Fruit fly (Drosophila melanogaster) whole organism, wandering third instar larva: ENCODE measurements around the gene CG13384.
A peak's percentile ranks its signal among the peaks of the same experiment; 100 is the strongest.

Source experiments
- HLH106 ChIP-seq: fragments of 200-800 bp; optimal IDR thresholded peaks from 3 replicates; lab custom pipeline; 2019; ENCODE audit warnings: missing biosample characterization, mild to moderate bottlenecking, missing genetic modification characterization, moderate library complexity
- Hnf4 ChIP-seq: fragments of 200-800 bp; sonication (Bioruptor generic); optimal IDR thresholded peaks from 2 replicates; lab custom pipeline; 2016; ENCODE audit warnings: missing biosample characterization, mild to moderate bottlenecking, missing genetic modification characterization
- Mio ChIP-seq: sonication (Bioruptor generic); optimal IDR thresholded peaks from 2 replicates; lab custom pipeline; 2016; ENCODE audit warnings: missing biosample characterization, missing genetic modification characterization
- Myc ChIP-seq: fragments of >200 bp; optimal IDR thresholded peaks from 2 replicates; lab custom pipeline; 2017
- Rel ChIP-seq, 2 experiments: fragments of 200-800 bp; sonication (Bioruptor generic) in 1 of 2; optimal IDR thresholded peaks; 2 replicates in 1 of 2; 3 replicates in 1 of 2; lab custom pipeline; 2016 to 2019; ENCODE audit warnings: mild to moderate bottlenecking in 2 of 2, missing biosample characterization in 2 of 2, missing genetic modification characterization in 2 of 2, moderate library complexity in 1 of 2
- br ChIP-seq: fragments of 200-800 bp; sonication (Bioruptor generic); optimal IDR thresholded peaks from 2 replicates; lab custom pipeline; 2016; ENCODE audit warnings: missing biosample characterization, missing genetic modification characterization
- h ChIP-seq: fragments of 200-800 bp; sonication (Bioruptor generic); optimal IDR thresholded peaks from 3 replicates; lab custom pipeline; 2016; ENCODE audit warnings: missing biosample characterization, mild to moderate bottlenecking, missing genetic modification characterization
- lola ChIP-seq: fragments of >200 bp; optimal IDR thresholded peaks from 2 replicates; lab custom pipeline; 2017; ENCODE audit warnings: missing biosample characterization, missing genetic modification characterization
- pan ChIP-seq: fragments of >200 bp; optimal IDR thresholded peaks from 2 replicates; lab custom pipeline; 2017
- psq ChIP-seq: fragments of 200-800 bp; sonication (Bioruptor generic); optimal IDR thresholded peaks from 3 replicates; lab custom pipeline; 2017; ENCODE audit warnings: missing biosample characterization, mild to moderate bottlenecking, missing genetic modification characterization, moderate library complexity
- rgr ChIP-seq: fragments of 200-800 bp; sonication (Bioruptor generic); optimal IDR thresholded peaks from 3 replicates; lab custom pipeline; 2016; ENCODE audit warnings: missing biosample characterization, mild to moderate bottlenecking, missing genetic modification characterization
- tai ChIP-seq: sonication (Bioruptor generic); optimal IDR thresholded peaks from 2 replicates; lab custom pipeline; 2016; ENCODE audit warnings: missing biosample characterization, missing genetic modification characterization
- usp ChIP-seq: fragments of >200 bp; optimal IDR thresholded peaks from 2 replicates; lab custom pipeline; 2017; ENCODE audit warnings: missing biosample characterization, missing genetic modification characterization
- woc ChIP-seq: sonication (Bioruptor generic); optimal IDR thresholded peaks from 2 replicates; lab custom pipeline; 2016; ENCODE audit warnings: missing biosample characterization, mild to moderate bottlenecking, missing genetic modification characterization

dm6 chr2L:8364006-8364956 is 20.0 kb upstream of the CG13384 start, which contains the start of the genes RpS13 and CSN8:
- TF ChIP-seq lola (GFP tag; lab: Kevin White, UChicago) (no peak), br (GFP tag; lab: Kevin White, UChicago) (no peak), Myc (lab: Kevin White, UChicago) (peak; percentile 62), psq (GFP tag; lab: Kevin White, UChicago) (no peak), Mio (GFP tag; lab: Kevin White, UChicago) (no peak), tai (GFP tag; lab: Kevin White, UChicago) (peak; percentile 48), woc (GFP tag; lab: Kevin White, UChicago) (peak; percentile 7), h (GFP tag; lab: Kevin White, UChicago) (peak; percentile 58), Rel (GFP tag; optimal IDR thresholded peaks at IDR 0.05; lab: Kevin White, UChicago) (no peak), Rel (tag; optimal IDR thresholded peaks at IDR 0.05; lab: Kevin White, UChicago) (peak; percentile 3), Hnf4 (GFP tag; lab: Kevin White, UChicago) (peak; percentile 32), usp (GFP tag; lab: Kevin White, UChicago) (no peak), rgr (GFP tag; lab: Kevin White, UChicago) (peak; percentile 36), HLH106 (tag; lab: Kevin White, UChicago) (no peak), pan (lab: Kevin White, UChicago) (no peak)
